Fruit fly (Drosophila melanogaster): ENCODE data around the gene Hsc70-3.

The Hsc70-3 gene

DNA sequence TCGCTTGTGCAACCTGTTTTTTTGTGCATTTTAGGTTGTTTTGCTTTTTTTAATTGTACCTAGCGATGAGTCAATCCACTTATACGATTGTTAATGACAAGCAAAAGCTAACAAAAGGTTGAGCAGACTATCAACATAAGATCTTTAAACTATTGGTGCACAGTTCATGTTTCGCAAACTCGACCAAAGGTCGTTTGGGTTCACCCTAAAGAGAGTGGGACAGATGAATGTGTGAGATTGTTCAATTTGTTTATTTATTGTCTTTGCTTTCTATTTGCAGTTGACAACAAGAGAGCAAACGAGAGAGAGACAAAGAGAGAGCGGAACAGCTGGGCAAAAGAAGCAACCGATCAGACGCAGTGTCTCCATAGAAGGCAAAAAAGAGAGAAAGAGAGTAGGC, 16.1 kb upstream of the Hsc70-3 start (continued):
- TF ChIP-seq CG15011 (GFP tag; optimal IDR thresholded peaks at IDR 0.05) (no peak), CG15601 (tag; optimal IDR thresholded peaks at IDR 0.05) (peak; percentile 61), CG31224 (GFP tag; IDR thresholded peaks at IDR 0.05) (no peak), grau (tag; optimal IDR thresholded peaks at IDR 0.05) (no peak), CG6765 (GFP tag; optimal IDR thresholded peaks at IDR 0.05) (no peak), CG7928 (GFP tag; optimal IDR thresholded peaks at IDR 0.05) (no peak), onecut (GFP tag; IDR thresholded peaks at IDR 0.05) (0 out of 2 replicates have a peak, but pooled peaks have one; percentile 23), CG8388 (GFP tag; optimal IDR thresholded peaks at IDR 0.05) (no peak), hbn (GFP tag; IDR thresholded peaks at IDR 0.05; ENCODE audit: partially characterized antibody) (no peak), CG15479 (GFP tag; optimal IDR thresholded peaks at IDR 0.05) (peak; percentile 33), CG13624 (GFP tag; optimal IDR thresholded peaks at IDR 0.05) (no peak), Dll (GFP tag; IDR thresholded peaks at IDR 0.05; ENCODE audit: partially characterized antibody) (no peak), CG12155 (GFP tag; optimal IDR thresholded peaks at IDR 0.05) (no peak), CG6854 (GFP tag; optimal IDR thresholded peaks at IDR 0.05) (no peak), NC2β (GFP tag; optimal IDR thresholded peaks at IDR 0.05) (peak; percentile 43), hb (GFP tag; IDR thresholded peaks at IDR 0.05; ENCODE audit: partially characterized antibody) (no peak), fu2 (GFP tag; optimal IDR thresholded peaks at IDR 0.05) (no peak), CG18599 (GFP tag; optimal IDR thresholded peaks at IDR 0.05) (no peak), tup (GFP tag; optimal IDR thresholded peaks at IDR 0.05) (no peak), mld (GFP tag; IDR thresholded peaks at IDR 0.05; ENCODE audit: partially characterized antibody) (no peak), h (optimal IDR thresholded peaks at IDR 0.05) (no peak), CG12942 (GFP tag; optimal IDR thresholded peaks at IDR 0.05) (no peak)

dm6 chrX:11821946-11822345, 15.0 kb upstream of the Hsc70-3 start:
- TF ChIP-seq Ada2b (GFP tag; IDR thresholded peaks at IDR 0.05) = no peak
- TF ChIP-seq CG3847 (GFP tag; IDR thresholded peaks at IDR 0.05) = no peak
- TF ChIP-seq Fer1 (GFP tag; optimal IDR thresholded peaks at IDR 0.05) = no peak
- no peak for TF ChIP-seq CG10321 (GFP tag; IDR thresholded peaks at IDR 0.05)
- no peak for TF ChIP-seq CG14710 (tag; optimal IDR thresholded peaks at IDR 0.05)
- TF ChIP-seq CG2129 (GFP tag; IDR thresholded peaks at IDR 0.05; ENCODE audit: partially characterized antibody) = no peak
- no peak for TF ChIP-seq Atf-2 (GFP tag; optimal IDR thresholded peaks at IDR 0.05)
- TF ChIP-seq Awh (GFP tag; IDR thresholded peaks at IDR 0.05) = 0 out of 2 replicates have a peak, but pooled peaks have one; percentile 13
- TF ChIP-seq dmrt99B (tag; optimal IDR thresholded peaks at IDR 0.05) = peak; percentile 21
- TF ChIP-seq lilli (GFP tag; optimal IDR thresholded peaks at IDR 0.05) = no peak
- no peak for TF ChIP-seq B-H2 (GFP tag; optimal IDR thresholded peaks at IDR 0.05)
- TF ChIP-seq repo (GFP tag; optimal IDR thresholded peaks at IDR 0.05) = no peak
- TF ChIP-seq CG12236 (GFP tag; optimal IDR thresholded peaks at IDR 0.05) = no peak
- TF ChIP-seq CG11723 (GFP tag; optimal IDR thresholded peaks at IDR 0.05) = no peak
- peak; percentile 14 for TF ChIP-seq CG18599 (GFP tag; optimal IDR thresholded peaks at IDR 0.05)
- no peak for TF ChIP-seq CG15479 (GFP tag; optimal IDR thresholded peaks at IDR 0.05)
- no peak for TF ChIP-seq CG17328 (GFP tag; IDR thresholded peaks at IDR 0.05)
- no peak for TF ChIP-seq Poxn (GFP tag; IDR thresholded peaks at IDR 0.05)
- no peak for TF ChIP-seq CG7271 (tag; optimal IDR thresholded peaks at IDR 0.05)
- no peak for TF ChIP-seq ato (GFP tag; IDR thresholded peaks at IDR 0.05; ENCODE audit: partially characterized antibody)
- no peak for TF ChIP-seq shn (GFP tag; optimal IDR thresholded peaks at IDR 0.05)
- no peak for TF ChIP-seq Dek (tag; optimal IDR thresholded peaks at IDR 0.05)
- no peak for TF ChIP-seq CG6791 (GFP tag; IDR thresholded peaks at IDR 0.05; ENCODE audit: partially characterized antibody)
- no peak for TF ChIP-seq Taf1 (GFP tag; IDR thresholded peaks at IDR 0.05)
- TF ChIP-seq CG34422 (GFP tag; IDR thresholded peaks at IDR 0.05) = 0 out of 3 replicates have a peak, but pooled peaks have one; percentile 30
- no peak for TF ChIP-seq hb (GFP tag; IDR thresholded peaks at IDR 0.05; ENCODE audit: partially characterized antibody)
- TF ChIP-seq CG8281 (tag; optimal IDR thresholded peaks at IDR 0.05) = no peak
- TF ChIP-seq zen (tag; optimal IDR thresholded peaks at IDR 0.05) = no peak
- TF ChIP-seq CG34376 (GFP tag; optimal IDR thresholded peaks at IDR 0.05) = no peak
- no peak for TF ChIP-seq sna (GFP tag; IDR thresholded peaks at IDR 0.05; ENCODE audit: partially characterized antibody)
- no peak for TF ChIP-seq CG16863 (GFP tag; optimal IDR thresholded peaks at IDR 0.05)
- TF ChIP-seq vfl (GFP tag; optimal IDR thresholded peaks at IDR 0.05) = no peak
